Worm (Caenorhabditis elegans) whole organism, midembryonic: ENCODE results near the gene F14D2.11.
A peak's percentile ranks its signal among the peaks of the same experiment; 100 is the strongest.

ENCODE experiments used
- T22C8.4 ChIP-seq: fragments of 200-800 bp; sonication (Bioruptor generic); IDR thresholded peaks from 2 replicates; pipeline ENCODE4 v1.3.6; 2022; ENCODE audit warnings: missing genetic modification characterization, missing compliant biosample characterization
- cog-1 ChIP-seq: sonication (generic microtip); optimal IDR thresholded peaks from 2 replicates; lab custom pipeline; 2016; ENCODE audit warnings: missing genetic modification characterization, missing compliant biosample characterization
- flt-1 ChIP-seq: fragments of 200-800 bp; sonication (Bioruptor generic); IDR thresholded peaks from 2 replicates; pipeline ENCODE4 v1.3.6; 2022; ENCODE audit warnings: missing genetic modification characterization, missing compliant biosample characterization
- klf-2 ChIP-seq: fragments of 200-800 bp; sonication (Bioruptor generic); conservative IDR thresholded peaks from 2 replicates; pipeline ENCODE4 v1.3.6; 2022; ENCODE audit warnings: missing genetic modification reagents, missing genetic modification characterization, missing compliant biosample characterization
- med-1 ChIP-seq: sonication (generic microtip); optimal IDR thresholded peaks from 2 replicates; lab custom pipeline; 2017; ENCODE audit warnings: missing genetic modification characterization, mild to moderate bottlenecking, missing compliant biosample characterization, antibody characterized with exemption, missing genetic modification reagents; ENCODE audit not compliant: insufficient read depth
- ref-1 ChIP-seq: fragments of 200-800 bp; sonication (Bioruptor generic); conservative IDR thresholded peaks from 2 replicates; pipeline ENCODE4 v1.3.6; 2022; ENCODE audit warnings: missing genetic modification reagents, missing genetic modification characterization, missing compliant biosample characterization
- tab-1 ChIP-seq: fragments of 200-800 bp; sonication (Bioruptor generic); IDR thresholded peaks from 2 replicates; pipeline ENCODE4 v1.3.6; 2022; ENCODE audit warnings: missing genetic modification characterization, missing compliant biosample characterization
- ztf-23 ChIP-seq: fragments of 200-800 bp; sonication (Bioruptor generic); IDR thresholded peaks from 2 replicates; pipeline ENCODE4 v1.3.6; 2022; ENCODE audit warnings: missing genetic modification reagents, missing genetic modification characterization, missing compliant biosample characterization
- ztf-29 ChIP-seq: fragments of 200-800 bp; sonication (Bioruptor generic); IDR thresholded peaks from 2 replicates; pipeline ENCODE4 v1.3.6; 2022; ENCODE audit warnings: missing genetic modification reagents, missing genetic modification characterization, missing compliant biosample characterization

The F14D2.11 gene

ce11 chrII:3343714-3344113, 1.8 kb upstream of the F14D2.11 start, which contains the start of gene F14D2.15:
F14D2.15 (minus strand) TSS chrII:3343814.
- TF ChIP-seq ztf-23 (no peak), ztf-29 (GFP tag; lab: Robert Waterston, UW) (no peak), cog-1 (tag; lab: Kevin White, UChicago) (no peak), T22C8.4 (GFP tag; lab: Robert Waterston, UW) (0 out of 2 replicates have a peak, but pooled peaks have one; percentile 34), tab-1 (no peak)

ce11 chrII:3340818-3341217, 1.1 kb downstream of the F14D2.11 start:
- TF ChIP-seq cog-1 (tag; lab: Kevin White, UChicago) (no peak), T22C8.4 (GFP tag; lab: Robert Waterston, UW) (no peak), ztf-29 (GFP tag; lab: Robert Waterston, UW) (no peak), med-1 (GFP tag; lab: Kevin White, UChicago) (no peak), ztf-23 (no peak), ref-1 (no peak), klf-2 (GFP tag; lab: Robert Waterston, UW) (no peak)

ce11 chrII:3340251-3340650, 1.6 kb downstream of the F14D2.11 start, which contains the start of gene F14D2.5:
F14D2.5 (plus strand) TSS chrII:3340551.
- TF ChIP-seq cog-1 (tag; lab: Kevin White, UChicago) (no peak), flt-1 (GFP tag; lab: Robert Waterston, UW) (no peak), T22C8.4 (GFP tag; lab: Robert Waterston, UW) (peak; percentile 14; the same call in 1 of the 2 replicates), ztf-29 (GFP tag; lab: Robert Waterston, UW) (no peak), ztf-23 (no peak)

- no peak for TF ChIP-seq klf-2 (GFP tag; lab: Robert Waterston, UW)
- no peak for TF ChIP-seq cog-1 (tag; lab: Kevin White, UChicago)
- no peak for TF ChIP-seq flt-1 (GFP tag; lab: Robert Waterston, UW)
- no peak for TF ChIP-seq T22C8.4 (GFP tag; lab: Robert Waterston, UW)
- no peak for TF ChIP-seq ztf-29 (GFP tag; lab: Robert Waterston, UW)
These were observed 3.3 kb downstream of the F14D2.11 start, which contains the start of gene F14D2.7 for ce11 chrII:3338556-3338955. F14D2.7 (minus strand) TSS chrII:3338656.

- TF ChIP-seq ref-1 = no peak
- TF ChIP-seq cog-1 (tag; lab: Kevin White, UChicago) = no peak
- TF ChIP-seq ztf-23 = no peak
- no peak for TF ChIP-seq klf-2 (GFP tag; lab: Robert Waterston, UW)
- no peak for TF ChIP-seq ztf-29 (GFP tag; lab: Robert Waterston, UW)
These were observed 4.8 kb downstream of the F14D2.11 start, which contains the start of gene F14D2.19 for ce11 chrII:3337039-3337438. F14D2.19 (minus strand) TSS chrII:3337139.

ce11 chrII:3332039-3332438, 9.8 kb downstream of the F14D2.11 start, which contains the start of gene irld-27:
irld-27 (plus strand) TSS chrII:3332339.
- no peak for TF ChIP-seq ztf-23
- TF ChIP-seq ref-1 = no peak
- no peak for TF ChIP-seq T22C8.4 (GFP tag; lab: Robert Waterston, UW)
- no peak for TF ChIP-seq cog-1 (tag; lab: Kevin White, UChicago)
- TF ChIP-seq flt-1 (GFP tag; lab: Robert Waterston, UW) = no peak
- no peak for TF ChIP-seq med-1 (GFP tag; lab: Kevin White, UChicago)
- TF ChIP-seq klf-2 (GFP tag; lab: Robert Waterston, UW) = no peak
- TF ChIP-seq tab-1 = no peak
- TF ChIP-seq ztf-29 (GFP tag; lab: Robert Waterston, UW) = no peak

- TF ChIP-seq klf-2 (GFP tag; lab: Robert Waterston, UW) = no peak
- TF ChIP-seq cog-1 (tag; lab: Kevin White, UChicago) = no peak
- no peak for TF ChIP-seq ref-1
- TF ChIP-seq T22C8.4 (GFP tag; lab: Robert Waterston, UW) = no peak
- TF ChIP-seq tab-1 = no peak
- no peak for TF ChIP-seq ztf-23
- no peak for TF ChIP-seq ztf-29 (GFP tag; lab: Robert Waterston, UW)
- TF ChIP-seq med-1 (GFP tag; lab: Kevin White, UChicago) = no peak
- no peak for TF ChIP-seq flt-1 (GFP tag; lab: Robert Waterston, UW)
These were observed 14.8 kb downstream of the F14D2.11 start, which contains the start of gene Y46D2A.3 for ce11 chrII:3327104-3327503. Y46D2A.3 (minus strand) TSS chrII:3327204.

ce11 chrII:3323179-3323578, 18.7 kb downstream of the F14D2.11 start, which contains the start of gene Y46D2A.2:
Y46D2A.2 (minus strand) TSS chrII:3323279.
- TF ChIP-seq tab-1 (no peak), cog-1 (tag; lab: Kevin White, UChicago) (no peak), med-1 (GFP tag; lab: Kevin White, UChicago) (no peak), T22C8.4 (GFP tag; lab: Robert Waterston, UW) (no peak), ztf-23 (no peak), klf-2 (GFP tag; lab: Robert Waterston, UW) (no peak), ztf-29 (GFP tag; lab: Robert Waterston, UW) (no peak), ref-1 (no peak), flt-1 (GFP tag; lab: Robert Waterston, UW) (no peak)

ce11 chrII:3322257-3322656, 19.6 kb downstream of the F14D2.11 start, which contains the start of gene Y46D2A.1:
Y46D2A.1 (plus strand) TSS chrII:3322557.
- TF ChIP-seq flt-1 (GFP tag; lab: Robert Waterston, UW) (no peak), ref-1 (no peak), tab-1 (no peak), cog-1 (tag; lab: Kevin White, UChicago) (no peak), klf-2 (GFP tag; lab: Robert Waterston, UW) (no peak), T22C8.4 (GFP tag; lab: Robert Waterston, UW) (no peak), med-1 (GFP tag; lab: Kevin White, UChicago) (no peak), ztf-23 (no peak), ztf-29 (GFP tag; lab: Robert Waterston, UW) (no peak)

- no peak for TF ChIP-seq flt-1 (GFP tag; lab: Robert Waterston, UW)
- no peak for TF ChIP-seq ztf-23
- TF ChIP-seq cog-1 (tag; lab: Kevin White, UChicago) = no peak
- no peak for TF ChIP-seq klf-2 (GFP tag; lab: Robert Waterston, UW)
- TF ChIP-seq T22C8.4 (GFP tag; lab: Robert Waterston, UW) = no peak
- TF ChIP-seq ztf-29 (GFP tag; lab: Robert Waterston, UW) = no peak
- TF ChIP-seq tab-1 = no peak
- TF ChIP-seq med-1 (GFP tag; lab: Kevin White, UChicago) = no peak
- TF ChIP-seq ref-1 = no peak
These were observed 23.1 kb downstream of the F14D2.11 start for ce11 chrII:3318839-3319238.
